Worm (Caenorhabditis elegans): ENCODE results near the gene F59B10.3.

F59B10.3 gene

DNA sequence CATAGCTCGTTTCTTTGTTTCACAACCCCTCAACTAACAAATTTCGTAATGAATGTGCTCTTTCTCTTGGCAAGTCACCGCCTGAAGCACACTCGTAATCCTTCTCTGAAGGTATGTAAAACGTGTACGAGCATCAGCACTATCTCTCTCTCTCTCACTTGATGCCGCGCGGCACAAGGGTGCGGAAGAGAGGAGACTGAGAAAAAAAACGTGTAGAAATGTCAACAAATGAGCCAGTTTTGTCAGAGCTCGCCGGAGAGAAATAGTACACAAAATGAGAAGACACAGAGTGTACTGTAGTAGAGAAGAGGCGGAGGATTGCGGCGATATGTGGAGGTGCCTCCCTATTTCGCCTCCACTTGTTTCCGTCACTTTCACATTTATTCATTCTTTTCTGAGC is at the start of gene F59B10.3:
F59B10.3 (plus strand) TSS at position 301 of the 400 bp plus-strand sequence.
- TF ChIP-seq F13H6.1 (tag; optimal IDR thresholded peaks at IDR 0.05) (peak; percentile 25), dmd-4 (tag; optimal IDR thresholded peaks at IDR 0.05) (no peak)

DNA sequence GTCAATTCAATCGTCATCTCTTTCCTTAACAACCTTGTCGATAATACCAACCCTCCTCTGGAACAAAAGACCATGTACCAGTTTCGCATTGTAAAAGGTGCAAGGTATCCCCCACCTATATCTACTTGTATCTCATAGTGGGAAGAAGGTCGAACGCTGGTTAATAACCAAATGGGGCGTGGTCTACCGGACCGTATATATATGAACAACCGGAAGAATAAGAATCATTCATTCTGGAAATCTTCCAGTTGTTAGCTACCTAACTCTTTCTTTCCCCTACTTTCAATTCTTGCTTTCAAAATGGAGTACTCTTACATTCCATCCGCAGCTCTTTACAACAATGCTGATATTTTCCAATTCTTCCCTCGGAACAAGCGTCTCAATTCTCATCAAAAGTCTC is 49.1 kb upstream of the F59B10.3 start, which contains the start of gene ZK673.5:
ZK673.5 (plus strand) TSS at position 301 of the 400 bp plus-strand sequence.
- TF ChIP-seq sem-4 (tag; optimal IDR thresholded peaks at IDR 0.05): no peak
- no peak for TF ChIP-seq aly-2 (tag; optimal IDR thresholded peaks at IDR 0.05)
- TF ChIP-seq nhr-21 (tag; optimal IDR thresholded peaks at IDR 0.05): no peak
- no peak for TF ChIP-seq nhr-23 (tag; optimal IDR thresholded peaks at IDR 0.05)
- TF ChIP-seq snpc-4 (tag; optimal IDR thresholded peaks at IDR 0.05): no peak
- no peak for TF ChIP-seq ceh-16 (tag; optimal IDR thresholded peaks at IDR 0.05)
- TF ChIP-seq blmp-1 (tag; optimal IDR thresholded peaks at IDR 0.05; ENCODE audit: insufficient read depth): no peak
- TF ChIP-seq mab-5 (tag; optimal IDR thresholded peaks at IDR 0.05): no peak

- TF ChIP-seq unc-55 (GFP tag; optimal IDR thresholded peaks at IDR 0.05) (no peak), zag-1 (tag; optimal IDR thresholded peaks at IDR 0.05) (no peak), snpc-4 (tag; optimal IDR thresholded peaks at IDR 0.05) (no peak), nhr-77 (tag; optimal IDR thresholded peaks at IDR 0.05) (no peak), peb-1 (tag; optimal IDR thresholded peaks at IDR 0.05) (no peak), skn-1 (tag; optimal IDR thresholded peaks at IDR 0.05) (no peak), sma-3 (GFP tag; optimal IDR thresholded peaks at IDR 0.05) (no peak), lsy-2 (tag; optimal IDR thresholded peaks at IDR 0.05) (no peak), unc-39 (tag; optimal IDR thresholded peaks at IDR 0.05) (no peak), F13H6.1 (tag; optimal IDR thresholded peaks at IDR 0.05) (no peak)
Measured at ce11 chrII:10464230-10464920, 46.0 kb upstream of the F59B10.3 start, which contains the start of the genes ZK673.6 and sdz-37. Gene ZK673.6, minus strand, starts transcription at chrII:10464330. Gene sdz-37, plus strand, starts transcription at chrII:10464870.

DNA sequence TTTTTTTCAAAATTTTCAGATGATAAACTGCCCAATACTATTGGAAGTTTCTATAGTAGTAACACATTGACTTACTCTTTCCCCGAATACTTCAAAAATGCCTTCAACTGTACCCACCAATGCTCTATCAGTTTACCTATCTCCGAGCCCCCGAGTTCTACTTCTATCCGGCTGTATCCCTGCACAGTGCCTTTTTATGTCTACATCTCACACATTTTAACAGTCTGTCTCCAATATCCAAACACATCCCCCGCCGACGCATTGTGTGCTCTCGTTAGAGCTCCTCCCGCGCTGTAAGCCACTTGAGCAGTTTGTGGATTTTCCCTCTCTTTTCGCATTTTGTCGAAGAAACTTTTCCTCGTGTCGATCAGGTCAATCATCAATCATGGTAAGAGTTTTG is 43.8 kb upstream of the F59B10.3 start, which contains the start of gene tnc-2:
tnc-2 (plus strand) TSS at position 301 of the 400 bp plus-strand sequence.
- TF ChIP-seq nhr-129 (tag; optimal IDR thresholded peaks at IDR 0.05): no peak

- peak; percentile 78 for TF ChIP-seq skn-1 (tag; optimal IDR thresholded peaks at IDR 0.05)
- TF ChIP-seq fos-1 (tag; optimal IDR thresholded peaks at IDR 0.05): peak; percentile 62
- TF ChIP-seq peb-1 (tag; optimal IDR thresholded peaks at IDR 0.05): no peak
- TF ChIP-seq alr-1 (tag; optimal IDR thresholded peaks at IDR 0.05): no peak
Measured at ce11 chrII:10470159-10470558, 40.2 kb upstream of the F59B10.3 start, which contains the start of gene clec-143. Gene clec-143, minus strand, starts transcription at chrII:10470297.

- no peak for TF ChIP-seq ztf-11 (tag; optimal IDR thresholded peaks at IDR 0.05)
- TF ChIP-seq egl-27 (tag; optimal IDR thresholded peaks at IDR 0.05): no peak
- no peak for TF ChIP-seq elt-1 (tag; optimal IDR thresholded peaks at IDR 0.05)
- TF ChIP-seq sma-9 (GFP tag; optimal IDR thresholded peaks at IDR 0.05): no peak
- TF ChIP-seq sma-9 (tag; optimal IDR thresholded peaks at IDR 0.05): no peak
- no peak for TF ChIP-seq lin-11 (tag; optimal IDR thresholded peaks at IDR 0.05)
- TF ChIP-seq unc-55 (GFP tag; optimal IDR thresholded peaks at IDR 0.05): no peak
- TF ChIP-seq mbf-1 (tag; optimal IDR thresholded peaks at IDR 0.05): no peak
- no peak for TF ChIP-seq ceh-82 (tag; optimal IDR thresholded peaks at IDR 0.05)
- no peak for TF ChIP-seq F13H6.1 (tag; optimal IDR thresholded peaks at IDR 0.05)
- no peak for TF ChIP-seq lin-13 (GFP tag; optimal IDR thresholded peaks at IDR 0.05)
- TF ChIP-seq R02D3.7 (tag; optimal IDR thresholded peaks at IDR 0.05): no peak
- TF ChIP-seq fos-1 (tag; optimal IDR thresholded peaks at IDR 0.05): no peak
- TF ChIP-seq ama-1 (optimal IDR thresholded peaks at IDR 0.05): no peak
- TF ChIP-seq ZK546.5 (tag; optimal IDR thresholded peaks at IDR 0.05): no peak
- no peak for TF ChIP-seq gmeb-1 (tag; optimal IDR thresholded peaks at IDR 0.05)
- TF ChIP-seq nhr-12 (tag; optimal IDR thresholded peaks at IDR 0.05): no peak
- no peak for TF ChIP-seq peb-1 (tag; optimal IDR thresholded peaks at IDR 0.05)
- no peak for TF ChIP-seq nhr-11 (tag; optimal IDR thresholded peaks at IDR 0.05)
- no peak for TF ChIP-seq lin-39 (tag; optimal IDR thresholded peaks at IDR 0.05)
- no peak for TF ChIP-seq lsy-2 (tag; optimal IDR thresholded peaks at IDR 0.05)
Measured at ce11 chrII:10471247-10471646, 39.1 kb upstream of the F59B10.3 start, which contains the start of gene ZK666.1. Gene ZK666.1, minus strand, starts transcription at chrII:10471347.

Measured in whole organism, L2 larva.